Worm (Caenorhabditis elegans) whole organism, midembryonic: ENCODE data around the gene K11E4.6.

ENCODE experiments used
- T22C8.4 ChIP-seq: fragments of 200-800 bp; sonication (Bioruptor generic); IDR thresholded peaks from 2 replicates; pipeline ENCODE4 v1.3.6; 2022; ENCODE audit warnings: missing genetic modification characterization, missing compliant biosample characterization
- tab-1 ChIP-seq: fragments of 200-800 bp; sonication (Bioruptor generic); IDR thresholded peaks from 2 replicates; pipeline ENCODE4 v1.3.6; 2022; ENCODE audit warnings: missing genetic modification characterization, missing compliant biosample characterization
- ztf-23 ChIP-seq: fragments of 200-800 bp; sonication (Bioruptor generic); IDR thresholded peaks from 2 replicates; pipeline ENCODE4 v1.3.6; 2022; ENCODE audit warnings: missing genetic modification reagents, missing genetic modification characterization, missing compliant biosample characterization

DNA sequence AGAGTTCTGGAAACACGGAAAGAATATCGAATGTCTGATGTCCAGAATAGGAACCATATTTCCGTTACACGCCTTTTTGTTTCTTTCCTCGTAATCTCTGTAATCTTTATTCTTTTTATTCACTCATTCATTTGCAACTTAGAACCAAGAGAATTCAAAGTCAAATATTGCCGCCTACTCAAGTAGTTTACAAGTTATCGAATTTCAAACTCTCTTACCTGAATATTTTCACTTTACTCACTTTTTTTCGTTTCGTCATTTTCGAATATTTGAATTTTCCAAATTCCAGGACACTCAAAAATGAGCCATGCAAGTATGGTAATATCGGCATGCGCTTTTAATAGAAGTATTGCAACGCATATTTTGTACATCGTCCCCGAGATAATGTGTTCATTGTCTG, at the start of gene K11E4.6:
- TF ChIP-seq ztf-23 (GFP tag; lab: Robert Waterston, UW) (no peak), tab-1 (GFP tag; lab: Robert Waterston, UW) (no peak), T22C8.4 (GFP tag; lab: Robert Waterston, UW) (no peak)
